Worm (Caenorhabditis elegans): ENCODE results near the gene C07E3.4.

DNA sequence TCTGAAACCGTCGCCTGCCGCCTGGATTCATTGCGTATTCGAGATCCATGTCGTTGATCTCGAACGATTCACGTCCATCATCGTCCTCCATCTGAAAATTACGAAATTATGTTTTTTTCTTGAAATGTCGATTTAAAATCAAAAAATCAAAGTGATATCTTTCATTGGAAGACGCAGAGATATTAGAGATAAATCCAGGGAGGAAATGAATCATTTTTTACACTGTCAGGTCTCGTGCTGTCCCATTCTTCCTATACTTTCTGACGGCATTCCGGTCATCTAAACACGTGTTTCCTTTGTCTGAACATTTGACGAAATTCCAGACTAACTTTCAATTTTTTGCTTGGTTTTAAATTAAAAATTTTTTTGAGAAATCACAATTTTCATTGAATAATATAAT, 10.7 kb upstream of the C07E3.4 start, which contains the start of gene stip-1:
- TF ChIP-seq mdl-1 (tag; optimal IDR thresholded peaks at IDR 0.05) (no peak), nfya-1 (tag; optimal IDR thresholded peaks at IDR 0.05; ENCODE audit: insufficient read depth) (no peak), nhr-25 (tag; optimal IDR thresholded peaks at IDR 0.05) (no peak)
